Fruit fly (Drosophila melanogaster): ENCODE results near the gene Sod1.
A peak's percentile ranks its signal among the peaks of the same experiment; 100 is the strongest.

The Sod1 gene

DNA sequence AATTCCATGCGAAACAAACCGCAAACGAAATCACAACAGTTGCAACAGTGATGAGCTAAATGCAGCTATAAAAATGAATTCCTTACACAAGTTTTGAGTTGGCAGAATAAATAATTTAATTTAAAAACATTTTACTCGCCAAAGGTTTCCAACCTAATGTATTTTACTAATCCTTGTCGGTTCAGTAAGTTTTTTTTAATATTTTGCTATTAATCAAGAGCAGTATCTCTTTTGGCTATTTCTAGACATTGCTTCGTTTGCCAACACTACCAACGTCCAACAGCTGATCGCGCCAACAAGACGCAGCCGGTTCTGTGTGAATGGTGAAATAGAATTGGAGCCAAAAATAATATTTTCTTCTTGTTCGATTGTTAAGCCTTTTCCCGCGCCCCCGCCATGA lies 48.9 kb downstream of the Sod1 start, which contains the start of the genes CG32075, CG45101 and SuUR (continued):
- peak; percentile 71 for TF ChIP-seq CG33557 (GFP tag; optimal IDR thresholded peaks at IDR 0.05)
- TF ChIP-seq CG9727 (GFP tag; optimal IDR thresholded peaks at IDR 0.05), result peak; percentile 85
- no peak for TF ChIP-seq btn (GFP tag; optimal IDR thresholded peaks at IDR 0.05)
- peak; percentile 78 for TF ChIP-seq kay (GFP tag; optimal IDR thresholded peaks at IDR 0.05)
- TF ChIP-seq CG8924 (tag; optimal IDR thresholded peaks at IDR 0.05), result peak; percentile 86
- TF ChIP-seq CG8359 (GFP tag; optimal IDR thresholded peaks at IDR 0.05; ENCODE audit: borderline replicate concordance), result no peak
- peak; percentile 57 for TF ChIP-seq CG10959 (GFP tag; IDR thresholded peaks at IDR 0.05)
- peak; percentile 91 for TF ChIP-seq ems (GFP tag; optimal IDR thresholded peaks at IDR 0.05)
- TF ChIP-seq NC2α (GFP tag; optimal IDR thresholded peaks at IDR 0.05), result peak; percentile 70
- TF ChIP-seq CG4328 (GFP tag; optimal IDR thresholded peaks at IDR 0.05), result peak; percentile 74
- TF ChIP-seq CG9797 (GFP tag; optimal IDR thresholded peaks at IDR 0.05), result peak; percentile 23
- TF ChIP-seq CG17385 (GFP tag; optimal IDR thresholded peaks at IDR 0.05), result peak; percentile 81
- TF ChIP-seq D19A (tag; optimal IDR thresholded peaks at IDR 0.05), result peak; percentile 68
- TF ChIP-seq CG12299 (tag; optimal IDR thresholded peaks at IDR 0.05), result peak; percentile 61
- peak; percentile 24 for TF ChIP-seq ftz-f1 (GFP tag; optimal IDR thresholded peaks at IDR 0.05)
- peak; percentile 81 for TF ChIP-seq CG12769 (tag; optimal IDR thresholded peaks at IDR 0.05)
- TF ChIP-seq dmrt99B (tag; optimal IDR thresholded peaks at IDR 0.05), result peak; percentile 69
- peak; percentile 86 for TF ChIP-seq vfl (GFP tag; optimal IDR thresholded peaks at IDR 0.05)
- TF ChIP-seq Hsf (GFP tag; optimal IDR thresholded peaks at IDR 0.05), result peak; percentile 94
- peak; percentile 75 for TF ChIP-seq tup (GFP tag; optimal IDR thresholded peaks at IDR 0.05)
- TF ChIP-seq ham (GFP tag; IDR thresholded peaks at IDR 0.05), result peak; percentile 29; the same call in 1 of the 2 replicates
- TF ChIP-seq Ets97D (GFP tag; optimal IDR thresholded peaks at IDR 0.05), result peak; percentile 85
- 0 out of 2 replicates have a peak, but pooled peaks have one; percentile 40 for TF ChIP-seq bowl (GFP tag; IDR thresholded peaks at IDR 0.05)
- TF ChIP-seq Blimp-1 (GFP tag; optimal IDR thresholded peaks at IDR 0.05), result no peak
- peak; percentile 75 for TF ChIP-seq Mes4 (GFP tag; optimal IDR thresholded peaks at IDR 0.05)
- peak; percentile 75 for TF ChIP-seq Sin3A (optimal IDR thresholded peaks at IDR 0.05)
- TF ChIP-seq dysf (GFP tag; IDR thresholded peaks at IDR 0.05), result peak; percentile 87
- TF ChIP-seq maf-S (GFP tag; optimal IDR thresholded peaks at IDR 0.05), result peak; percentile 75
- peak; percentile 94 for TF ChIP-seq row (GFP tag; IDR thresholded peaks at IDR 0.05)
- TF ChIP-seq CG3847 (GFP tag; IDR thresholded peaks at IDR 0.05), result peak; percentile 90
- TF ChIP-seq Deaf1 (tag; optimal IDR thresholded peaks at IDR 0.05), result peak; percentile 38
- TF ChIP-seq Oaz (GFP tag; IDR thresholded peaks at IDR 0.05), result peak; percentile 74
- peak; percentile 77 for TF ChIP-seq gro (GFP tag; optimal IDR thresholded peaks at IDR 0.05)
- peak; percentile 76 for TF ChIP-seq Spps (tag; optimal IDR thresholded peaks at IDR 0.05)
- TF ChIP-seq Neu2 (GFP tag; optimal IDR thresholded peaks at IDR 0.05; ENCODE audit: borderline replicate concordance), result no peak
- peak; percentile 53 for TF ChIP-seq Nf-YB (GFP tag; optimal IDR thresholded peaks at IDR 0.05)
- TF ChIP-seq p53 (GFP tag; optimal IDR thresholded peaks at IDR 0.05), result peak; percentile 71
- TF ChIP-seq CG7987 (GFP tag; optimal IDR thresholded peaks at IDR 0.05), result peak; percentile 65
- peak; percentile 61 for TF ChIP-seq CG30020 (tag; optimal IDR thresholded peaks at IDR 0.05)
- peak; percentile 46 for TF ChIP-seq CG11398 (GFP tag; optimal IDR thresholded peaks at IDR 0.05)
- no peak for TF ChIP-seq usp (GFP tag; optimal IDR thresholded peaks at IDR 0.05)
- TF ChIP-seq CG12659 (GFP tag; optimal IDR thresholded peaks at IDR 0.05), result peak; percentile 94
- peak; percentile 47; the same call in 1 of the 2 replicates for TF ChIP-seq CG4360 (GFP tag; IDR thresholded peaks at IDR 0.05)
- peak; percentile 67 for TF ChIP-seq Taf1 (GFP tag; IDR thresholded peaks at IDR 0.05)
- TF ChIP-seq pan (optimal IDR thresholded peaks at IDR 0.05), result no peak
- TF ChIP-seq pan (GFP tag; optimal IDR thresholded peaks at IDR 0.05 in 1 of 2, IDR thresholded peaks at IDR 0.05 in 1 of 2), result peak in 1 of 2 experiments; percentile 92
- peak in 1 of 3 experiments; percentile 76 for TF ChIP-seq Stat92E (GFP tag; optimal IDR thresholded peaks at IDR 0.05)
- TF ChIP-seq Atf6 (GFP tag; IDR thresholded peaks at IDR 0.05), result peak; percentile 86
- peak; percentile 74 for TF ChIP-seq CG31224 (GFP tag; IDR thresholded peaks at IDR 0.05)
- peak; percentile 88 for TF ChIP-seq Ada2b (GFP tag; IDR thresholded peaks at IDR 0.05)
- peak; percentile 39 for TF ChIP-seq CG6683 (GFP tag; optimal IDR thresholded peaks at IDR 0.05)

Data from whole organism, embryonic.